Worm (Caenorhabditis elegans) whole organism, late embryonic: ENCODE results near the gene egrh-3.
"Not testable (repeated sequence)": the region's sequence is repeated elsewhere in the genome, so short reads cannot be mapped to it uniquely, and the experiment has no call there.

Experiments
- F13H6.1 ChIP-seq: sonication (generic microtip); optimal IDR thresholded peaks from 2 replicates; lab custom pipeline; 2016; ENCODE audit warnings: missing genetic modification characterization, missing compliant biosample characterization
- K02D7.2 ChIP-seq: sonication (generic microtip); optimal IDR thresholded peaks from 2 replicates; lab custom pipeline; 2017; ENCODE audit warnings: mild to moderate bottlenecking, missing genetic modification characterization, missing compliant biosample characterization
- Y22D7AL.16 ChIP-seq: sonication (generic microtip); optimal IDR thresholded peaks from 2 replicates; lab custom pipeline; 2016; ENCODE audit warnings: missing genetic modification characterization, missing compliant biosample characterization
- ahr-1 ChIP-seq: sonication (generic microtip); optimal IDR thresholded peaks from 2 replicates; lab custom pipeline; 2016; ENCODE audit warnings: missing genetic modification characterization, missing compliant biosample characterization
- ama-1 ChIP-seq: fragments of 150-350 bp; optimal IDR thresholded peaks from 2 replicates; lab custom pipeline; 2014
- ceh-14 ChIP-seq: sonication (generic microtip); optimal IDR thresholded peaks from 2 replicates; lab custom pipeline; 2016; ENCODE audit warnings: missing genotype, missing genetic modification characterization, missing compliant biosample characterization
- ceh-18 ChIP-seq: sonication (generic microtip); optimal IDR thresholded peaks from 2 replicates; lab custom pipeline; 2016; ENCODE audit warnings: missing genetic modification characterization, missing compliant biosample characterization
- ceh-2 ChIP-seq: sonication (generic microtip); optimal IDR thresholded peaks from 2 replicates; lab custom pipeline; 2016; ENCODE audit warnings: missing genotype, missing genetic modification characterization, missing compliant biosample characterization
- ceh-31 ChIP-seq: sonication (generic microtip); optimal IDR thresholded peaks from 2 replicates; lab custom pipeline; 2016; ENCODE audit warnings: missing genetic modification characterization, missing compliant biosample characterization
- ceh-48 ChIP-seq: sonication (generic microtip); optimal IDR thresholded peaks from 2 replicates; lab custom pipeline; 2016; ENCODE audit warnings: missing genetic modification characterization, inconsistent platforms, missing compliant biosample characterization
- ceh-6 ChIP-seq: fragments of 200-800 bp; sonication (Bioruptor generic); optimal IDR thresholded peaks from 2 replicates; lab custom pipeline; 2018; ENCODE audit warnings: mild to moderate bottlenecking, missing genetic modification characterization, missing compliant biosample characterization
- ceh-9 ChIP-seq: sonication (generic microtip); optimal IDR thresholded peaks from 2 replicates; lab custom pipeline; 2016; ENCODE audit warnings: mild to moderate bottlenecking, missing genetic modification characterization, inconsistent platforms, missing compliant biosample characterization
- elt-2 ChIP-seq: sonication (generic microtip); optimal IDR thresholded peaks from 2 replicates; lab custom pipeline; 2016; ENCODE audit warnings: missing genetic modification reagents, missing genetic modification characterization, missing compliant biosample characterization
- ets-4 ChIP-seq: sonication (generic microtip); optimal IDR thresholded peaks from 2 replicates; lab custom pipeline; 2016; ENCODE audit warnings: missing genetic modification characterization, missing compliant biosample characterization
- eyg-1 ChIP-seq: sonication (generic microtip); optimal IDR thresholded peaks from 2 replicates; lab custom pipeline; 2016; ENCODE audit warnings: missing genotype, missing genetic modification characterization, missing compliant biosample characterization
- fkh-6 ChIP-seq: sonication (generic microtip); optimal IDR thresholded peaks from 2 replicates; lab custom pipeline; 2016; ENCODE audit warnings: missing genetic modification characterization, missing compliant biosample characterization
- gmeb-2 ChIP-seq: sonication (generic microtip); optimal IDR thresholded peaks from 2 replicates; lab custom pipeline; 2016; ENCODE audit warnings: missing genetic modification characterization, inconsistent platforms, missing compliant biosample characterization
- hlh-13 ChIP-seq: fragments of 200-800 bp; sonication (Bioruptor generic); optimal IDR thresholded peaks from 2 replicates; lab custom pipeline; 2018; ENCODE audit warnings: mild to moderate bottlenecking, missing genetic modification characterization, missing compliant biosample characterization
- lim-6 ChIP-seq: sonication (generic microtip); optimal IDR thresholded peaks from 2 replicates; lab custom pipeline; 2016; ENCODE audit warnings: missing genetic modification characterization, missing compliant biosample characterization
- lin-11 ChIP-seq: fragments of 200-800 bp; sonication (Bioruptor generic); optimal IDR thresholded peaks from 2 replicates; lab custom pipeline; 2018; ENCODE audit warnings: mild to moderate bottlenecking, missing genetic modification characterization, missing compliant biosample characterization
- madf-2 ChIP-seq: sonication (generic microtip); optimal IDR thresholded peaks from 2 replicates; lab custom pipeline; 2017; ENCODE audit warnings: missing genetic modification characterization, missing compliant biosample characterization
- mec-3 ChIP-seq: sonication (generic microtip); optimal IDR thresholded peaks from 2 replicates; lab custom pipeline; 2016; ENCODE audit warnings: borderline replicate concordance, missing genetic modification characterization, missing compliant biosample characterization
- nfya-1 ChIP-seq: sonication (generic microtip); optimal IDR thresholded peaks from 2 replicates; lab custom pipeline; 2017; ENCODE audit warnings: missing genetic modification characterization, mild to moderate bottlenecking, missing compliant biosample characterization, antibody characterized with exemption, moderate library complexity
- npax-4 ChIP-seq: sonication (generic microtip); optimal IDR thresholded peaks from 2 replicates; lab custom pipeline; 2016; ENCODE audit warnings: missing genetic modification characterization, missing compliant biosample characterization
- pag-3 ChIP-seq: sonication (generic microtip); optimal IDR thresholded peaks from 2 replicates; lab custom pipeline; 2016; ENCODE audit warnings: missing compliant biosample characterization, missing genetic modification characterization, borderline replicate concordance
- pat-9 ChIP-seq: fragments of 200-800 bp; sonication (Bioruptor generic); optimal IDR thresholded peaks from 2 replicates; lab custom pipeline; 2018; ENCODE audit warnings: mild to moderate bottlenecking, missing genetic modification characterization, moderate library complexity, missing compliant biosample characterization
- pha-2 ChIP-seq: sonication (generic microtip); optimal IDR thresholded peaks from 2 replicates; lab custom pipeline; 2017; ENCODE audit warnings: mild to moderate bottlenecking, missing genetic modification characterization, missing compliant biosample characterization
- pqm-1 ChIP-seq: sonication (generic microtip); optimal IDR thresholded peaks from 2 replicates; lab custom pipeline; 2016; ENCODE audit warnings: missing genetic modification characterization, missing compliant biosample characterization
- ref-2 ChIP-seq: sonication (generic microtip); optimal IDR thresholded peaks from 2 replicates; lab custom pipeline; 2016; ENCODE audit warnings: missing genetic modification characterization, missing compliant biosample characterization
- rnt-1 ChIP-seq: sonication (generic microtip); optimal IDR thresholded peaks from 2 replicates; lab custom pipeline; 2016; ENCODE audit warnings: missing genetic modification characterization, missing compliant biosample characterization
- sdc-2 ChIP-seq: sonication (generic microtip); optimal IDR thresholded peaks from 2 replicates; lab custom pipeline; 2016; ENCODE audit warnings: missing genotype, missing genetic modification characterization, missing compliant biosample characterization
- sox-2 ChIP-seq: fragments of 200-800 bp; sonication (Bioruptor generic); IDR thresholded peaks from 2 replicates; pipeline ENCODE4 v1.3.6; 2022; ENCODE audit warnings: missing genetic modification reagents, missing genetic modification characterization, missing compliant biosample characterization
- sox-4 ChIP-seq: sonication (generic microtip); optimal IDR thresholded peaks from 2 replicates; lab custom pipeline; 2017; ENCODE audit warnings: mild to moderate bottlenecking, missing genetic modification characterization, inconsistent platforms, missing compliant biosample characterization
- tbx-7 ChIP-seq: sonication (generic microtip); optimal IDR thresholded peaks from 2 replicates; lab custom pipeline; 2016; ENCODE audit warnings: missing genotype, missing genetic modification characterization, missing compliant biosample characterization
- unc-3 ChIP-seq, 2 experiments: fragments of 200-800 bp in 1 of 2; sonication (Bioruptor generic) in 1 of 2; sonication (generic microtip) in 1 of 2; conservative IDR thresholded peaks in 1 of 2; optimal IDR thresholded peaks in 1 of 2; 2 replicates each; pipeline versions ENCODE4 v1.3.6 to Lab custom; 2016 to 2022; ENCODE audit warnings: missing compliant biosample characterization in 2 of 2, missing genetic modification characterization in 2 of 2, missing genetic modification reagents in 1 of 2
- unc-42 ChIP-seq: sonication (generic microtip); optimal IDR thresholded peaks from 2 replicates; lab custom pipeline; 2016; ENCODE audit warnings: missing genotype, missing genetic modification characterization, missing compliant biosample characterization
- unc-86 ChIP-seq: sonication (generic microtip); optimal IDR thresholded peaks from 2 replicates; lab custom pipeline; 2016; ENCODE audit warnings: missing genetic modification characterization, missing compliant biosample characterization

egrh-3 gene

ce11 chrIV:2725784-2726183 is 37.2 kb upstream of the egrh-3 start, which contains the start of gene ubxn-2:
Gene ubxn-2, minus strand, starts transcription at chrIV:2725819.
- TF ChIP-seq ceh-31 (tag; lab: Kevin White, UChicago), result peak; percentile 45
- TF ChIP-seq fkh-6 (tag; lab: Kevin White, UChicago), result no peak
- TF ChIP-seq ceh-9 (tag; lab: Kevin White, UChicago), result no peak
- no peak for TF ChIP-seq eyg-1 (tag; lab: Kevin White, UChicago)
- TF ChIP-seq lim-6 (tag; lab: Kevin White, UChicago), result no peak
- TF ChIP-seq ref-2, result peak; percentile 15
- TF ChIP-seq mec-3 (tag; lab: Kevin White, UChicago), result no peak
- peak; percentile 0 for TF ChIP-seq rnt-1
- TF ChIP-seq ceh-18 (tag; lab: Kevin White, UChicago), result peak; percentile 13
- TF ChIP-seq ceh-14 (tag; lab: Kevin White, UChicago), result no peak
- peak; percentile 8 for TF ChIP-seq gmeb-2 (tag; lab: Kevin White, UChicago)
- TF ChIP-seq sox-2 (GFP tag; lab: Robert Waterston, UW), result no peak
- TF ChIP-seq elt-2 (tag; lab: Kevin White, UChicago), result peak; percentile 49
- no peak for TF ChIP-seq pat-9 (tag; lab: Kevin White, UChicago)
- TF ChIP-seq pqm-1, result no peak
- no peak for TF ChIP-seq Y22D7AL.16 (tag; lab: Kevin White, UChicago)
- no peak for TF ChIP-seq sdc-2 (tag; lab: Kevin White, UChicago)
- TF ChIP-seq K02D7.2 (tag; lab: Kevin White, UChicago), result no peak
- no peak for TF ChIP-seq ama-1 (lab: Kevin White, UChicago)
- TF ChIP-seq unc-42 (tag; lab: Kevin White, UChicago), result peak; percentile 24
- 0 out of 2 replicates have a peak, but pooled peaks have one; percentile 7 for TF ChIP-seq unc-3 (GFP tag; conservative IDR thresholded peaks at IDR 0.05; lab: Robert Waterston, UW)
- TF ChIP-seq unc-3 (tag; optimal IDR thresholded peaks at IDR 0.05; lab: Kevin White, UChicago), result no peak
- TF ChIP-seq madf-2 (tag; lab: Kevin White, UChicago), result no peak
- TF ChIP-seq sox-4 (tag; lab: Kevin White, UChicago), result peak; percentile 4
- no peak for TF ChIP-seq pha-2 (tag; lab: Kevin White, UChicago)
- no peak for TF ChIP-seq F13H6.1 (tag; lab: Kevin White, UChicago)
- peak; percentile 19 for TF ChIP-seq lin-11 (tag; lab: Kevin White, UChicago)
- peak; percentile 41 for TF ChIP-seq ceh-2
- TF ChIP-seq nfya-1 (tag; lab: Kevin White, UChicago), result peak; percentile 40
- no peak for TF ChIP-seq pag-3 (tag; lab: Kevin White, UChicago)
- TF ChIP-seq unc-86 (tag; lab: Kevin White, UChicago), result peak; percentile 15
- no peak for TF ChIP-seq ceh-6 (GFP tag; lab: Kevin White, UChicago)
- TF ChIP-seq ceh-48 (tag; lab: Kevin White, UChicago), result peak; percentile 7

ce11 chrIV:2719734-2720133 is 31.2 kb upstream of the egrh-3 start, which contains the start of gene ndua-12:
Gene ndua-12, minus strand, starts transcription at chrIV:2719834.
- TF ChIP-seq sox-2 (GFP tag; lab: Robert Waterston, UW); elt-2 (tag; lab: Kevin White, UChicago); sdc-2 (tag; lab: Kevin White, UChicago): not testable (repeated sequence)
- TF ChIP-seq, all 69 proteins: peak for 0; not testable (repeated sequence) for 69

- not testable (repeated sequence) for TF ChIP-seq K02D7.2, ceh-31, unc-42 (tag; lab: Kevin White, UChicago)
Observed at ce11 chrIV:2716474-2716873, 27.9 kb upstream of the egrh-3 start, which contains the start of gene Y94H6A.7. Gene Y94H6A.7, minus strand, starts transcription at chrIV:2716574.

ce11 chrIV:2712935-2713334 is 24.4 kb upstream of the egrh-3 start, which contains the start of gene Y94H6A.12:
Gene Y94H6A.12, minus strand, starts transcription at chrIV:2713035.
- TF ChIP-seq ets-4 (tag; lab: Kevin White, UChicago), result no peak
- no peak for TF ChIP-seq tbx-7 (tag; lab: Kevin White, UChicago)
- TF ChIP-seq unc-86 (tag; lab: Kevin White, UChicago), result no peak
- TF ChIP-seq rnt-1, result no peak
- TF ChIP-seq hlh-13 (GFP tag; lab: Kevin White, UChicago), result no peak
- TF ChIP-seq npax-4 (tag; lab: Kevin White, UChicago), result no peak
- TF ChIP-seq ahr-1 (tag; lab: Kevin White, UChicago), result no peak
